Worm (Caenorhabditis elegans) whole organism, early embryonic: ENCODE data around the gene C46H3.2.
A peak's percentile ranks its signal among the peaks of the same experiment; 100 is the strongest.

ENCODE experiments used
- B0310.2 ChIP-seq: sonication (generic microtip); optimal IDR thresholded peaks from 2 replicates; lab custom pipeline; 2016; ENCODE audit warnings: mild to moderate bottlenecking, missing genetic modification characterization, missing compliant biosample characterization
- F13C5.2 ChIP-seq: sonication (generic microtip); optimal IDR thresholded peaks from 2 replicates; lab custom pipeline; 2017; ENCODE audit warnings: mild to moderate bottlenecking, missing genetic modification characterization, inconsistent platforms, missing compliant biosample characterization
- aly-1 ChIP-seq: sonication (generic microtip); optimal IDR thresholded peaks from 2 replicates; lab custom pipeline; 2016; ENCODE audit warnings: missing genetic modification characterization, missing compliant biosample characterization
- ama-1 ChIP-seq: fragments of 150-350 bp; optimal IDR thresholded peaks from 2 replicates; lab custom pipeline; 2014
- ets-7 ChIP-seq: sonication (generic microtip); optimal IDR thresholded peaks from 2 replicates; lab custom pipeline; 2016; ENCODE audit warnings: missing genotype, missing genetic modification characterization, missing compliant biosample characterization
- hmg-4 ChIP-seq: fragments of 200-800 bp; sonication (Bioruptor generic); optimal IDR thresholded peaks from 2 replicates; lab custom pipeline; 2018; ENCODE audit warnings: mild to moderate bottlenecking, missing genetic modification characterization, missing compliant biosample characterization

DNA sequence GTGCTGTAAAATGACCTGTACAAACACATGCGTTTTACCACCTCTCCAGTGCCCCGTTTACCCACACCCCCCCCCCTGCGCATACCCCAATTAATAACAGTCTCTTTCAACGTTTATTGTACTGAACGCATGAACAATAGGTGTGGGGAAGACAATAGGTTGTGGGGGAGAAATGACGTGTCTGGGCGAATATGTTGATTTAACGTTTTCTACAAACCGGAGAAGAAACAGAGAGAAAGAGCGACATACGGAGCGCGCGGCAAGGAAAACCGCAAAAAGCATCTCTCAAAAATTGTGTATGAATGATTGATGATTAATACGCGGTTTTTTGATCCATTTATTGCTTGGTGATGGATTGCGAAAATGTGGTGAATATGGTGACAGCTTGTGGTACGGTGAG is 6.7 kb downstream of the C46H3.2 start:
- TF ChIP-seq hmg-4 (GFP tag; lab: Kevin White, UChicago) (peak; percentile 56), aly-1 (tag; lab: Kevin White, UChicago) (no peak), ama-1 (lab: Kevin White, UChicago) (no peak), B0310.2 (tag; lab: Kevin White, UChicago) (no peak), F13C5.2 (tag; lab: Kevin White, UChicago) (no peak), ets-7 (tag; lab: Kevin White, UChicago) (no peak)
